Worm (Caenorhabditis elegans) whole organism, L1 larva: Measurements from ENCODE around the gene R07G3.7.

Source experiments
- C16A3.4 ChIP-seq: fragments of 150-350 bp; optimal IDR thresholded peaks from 2 replicates; lab custom pipeline; 2014; ENCODE audit warnings: missing biosample characterization, missing genetic modification characterization
- aha-1 ChIP-seq: fragments of 150-350 bp; optimal IDR thresholded peaks from 2 replicates; lab custom pipeline; 2014; ENCODE audit warnings: missing biosample characterization, missing genetic modification characterization
- blmp-1 ChIP-seq: fragments of 150-350 bp; optimal IDR thresholded peaks from 2 replicates; lab custom pipeline; 2014; ENCODE audit warnings: missing biosample characterization, missing genetic modification characterization
- ceh-63 ChIP-seq: fragments of 200-800 bp; sonication (Bioruptor generic); optimal IDR thresholded peaks from 2 replicates; lab custom pipeline; 2018; ENCODE audit warnings: mild to moderate bottlenecking, missing genetic modification characterization, missing compliant biosample characterization
- ceh-88 ChIP-seq: fragments of 200-800 bp; sonication (Bioruptor generic); IDR thresholded peaks from 2 replicates; pipeline ENCODE4 v1.3.6; 2022; ENCODE audit warnings: missing genetic modification characterization, missing compliant biosample characterization
- dsc-1 ChIP-seq: sonication (generic microtip); optimal IDR thresholded peaks from 2 replicates; lab custom pipeline; 2016; ENCODE audit warnings: mild to moderate bottlenecking, missing genetic modification characterization, missing compliant biosample characterization
- egl-13 ChIP-seq: sonication (generic microtip); optimal IDR thresholded peaks from 2 replicates; lab custom pipeline; 2016; ENCODE audit warnings: missing genotype, missing genetic modification reagents, missing genetic modification characterization, missing compliant biosample characterization
- egl-27 ChIP-seq, 2 experiments: fragments of 150-350 bp in 1 of 2; sonication (generic microtip); optimal IDR thresholded peaks; 3 replicates each; lab custom pipeline; 2017 to 2018; ENCODE audit warnings: missing biosample characterization in 2 of 2, missing genetic modification characterization in 2 of 2, missing genetic modification reagents in 2 of 2
- elt-3 ChIP-seq, 6 experiments: fragments of 150-350 bp in 1 of 6; sonication (generic microtip); optimal IDR thresholded peaks; 2 replicates each; lab custom pipeline; 2017 to 2018; ENCODE audit warnings: missing biosample characterization in 6 of 6, missing genetic modification characterization in 6 of 6, inconsistent platforms in 1 of 6
- ets-5 ChIP-seq: fragments of 200-800 bp; sonication (Bioruptor generic); IDR thresholded peaks from 2 replicates; pipeline ENCODE4 v1.3.6; 2022; ENCODE audit warnings: missing genetic modification characterization, missing compliant biosample characterization
- fkh-10 ChIP-seq: sonication (generic microtip); optimal IDR thresholded peaks from 2 replicates; lab custom pipeline; 2017; ENCODE audit warnings: missing biosample characterization, missing genetic modification reagents, missing genetic modification characterization
- fkh-8 ChIP-seq: sonication (generic microtip); optimal IDR thresholded peaks from 2 replicates; lab custom pipeline; 2016; ENCODE audit warnings: mild to moderate bottlenecking, missing genetic modification characterization, missing compliant biosample characterization
- grh-1 ChIP-seq: fragments of 200-800 bp; sonication (Bioruptor generic); IDR thresholded peaks from 2 replicates; pipeline ENCODE4 v1.3.6; 2022; ENCODE audit warnings: missing genetic modification reagents, missing genetic modification characterization, missing compliant biosample characterization
- hlh-17 ChIP-seq: fragments of 200-800 bp; sonication (Bioruptor generic); optimal IDR thresholded peaks from 2 replicates; lab custom pipeline; 2018; ENCODE audit warnings: missing genetic modification characterization, mild to moderate bottlenecking, missing compliant biosample characterization, moderate library complexity, borderline replicate concordance
- hpl-2 ChIP-seq: fragments of 150-350 bp; optimal IDR thresholded peaks from 2 replicates; lab custom pipeline; 2014; ENCODE audit warnings: missing biosample characterization, missing genetic modification reagents, missing genetic modification characterization
- irx-1 ChIP-seq: sonication (generic microtip); optimal IDR thresholded peaks from 2 replicates; lab custom pipeline; 2016; ENCODE audit warnings: missing genetic modification characterization, missing compliant biosample characterization
- isw-1 ChIP-seq: fragments of 200-800 bp; sonication (Bioruptor generic); IDR thresholded peaks from 2 replicates; pipeline ENCODE4 v1.3.6; 2022; ENCODE audit warnings: missing genetic modification characterization, missing compliant biosample characterization
- lin-14 ChIP-seq: fragments of 200-800 bp; sonication (Bioruptor generic); optimal IDR thresholded peaks from 2 replicates; lab custom pipeline; 2018; ENCODE audit warnings: mild to moderate bottlenecking, missing genetic modification characterization, moderate library complexity, missing compliant biosample characterization
- lin-35 ChIP-seq, 2 experiments: fragments of 150-350 bp; optimal IDR thresholded peaks; 2 replicates each; lab custom pipeline; 2014; ENCODE audit warnings: missing biosample characterization in 2 of 2, missing genetic modification characterization in 2 of 2, missing genetic modification reagents in 2 of 2
- lir-3 ChIP-seq: sonication (generic microtip); optimal IDR thresholded peaks from 2 replicates; lab custom pipeline; 2016; ENCODE audit warnings: mild to moderate bottlenecking, missing genetic modification characterization, moderate library complexity, missing compliant biosample characterization; ENCODE audit not compliant: poor library complexity
- lsy-2 ChIP-seq, 2 experiments: fragments of 150-350 bp; optimal IDR thresholded peaks; 2 replicates each; lab custom pipeline; 2014; ENCODE audit warnings: missing biosample characterization in 2 of 2, missing genetic modification characterization in 2 of 2
- mdl-1 ChIP-seq, 2 experiments: fragments of 150-350 bp; optimal IDR thresholded peaks; 2 replicates each; lab custom pipeline; 2014 to 2017; ENCODE audit warnings: missing biosample characterization in 2 of 2, missing genetic modification characterization in 2 of 2, inconsistent platforms in 1 of 2
- mef-2 ChIP-seq: fragments of 150-350 bp; optimal IDR thresholded peaks from 2 replicates; lab custom pipeline; 2014; ENCODE audit warnings: missing biosample characterization, missing genetic modification characterization
- mep-1 ChIP-seq: fragments of 150-350 bp; optimal IDR thresholded peaks from 2 replicates; lab custom pipeline; 2014; ENCODE audit warnings: missing biosample characterization, missing genetic modification characterization
- nhr-12 ChIP-seq: sonication (generic microtip); optimal IDR thresholded peaks from 2 replicates; lab custom pipeline; 2017; ENCODE audit warnings: missing biosample characterization, missing genetic modification characterization
- nhr-19 ChIP-seq: fragments of 200-800 bp; sonication (Bioruptor generic); conservative IDR thresholded peaks from 2 replicates; pipeline ENCODE4 v1.3.6; 2022; ENCODE audit warnings: missing genetic modification characterization, missing compliant biosample characterization
- nhr-20 ChIP-seq: sonication (generic microtip); optimal IDR thresholded peaks from 2 replicates; lab custom pipeline; 2016; ENCODE audit warnings: mild to moderate bottlenecking, missing genetic modification characterization, missing compliant biosample characterization
- nhr-237 ChIP-seq: fragments of 150-350 bp; optimal IDR thresholded peaks from 2 replicates; lab custom pipeline; 2014; ENCODE audit warnings: missing biosample characterization, missing genetic modification characterization
- nhr-47 ChIP-seq: sonication (generic microtip); optimal IDR thresholded peaks from 2 replicates; lab custom pipeline; 2016; ENCODE audit warnings: mild to moderate bottlenecking, missing genetic modification characterization, moderate library complexity, missing compliant biosample characterization
- nhr-76 ChIP-seq: sonication (generic microtip); optimal IDR thresholded peaks from 2 replicates; lab custom pipeline; 2017; ENCODE audit warnings: missing biosample characterization, missing genetic modification characterization
- nhr-77 ChIP-seq: fragments of 150-350 bp; optimal IDR thresholded peaks from 2 replicates; lab custom pipeline; 2014; ENCODE audit warnings: missing biosample characterization, missing genetic modification characterization
- nhr-84 ChIP-seq: sonication (generic microtip); optimal IDR thresholded peaks from 2 replicates; lab custom pipeline; 2017; ENCODE audit warnings: missing biosample characterization, missing genetic modification characterization
- nhr-85 ChIP-seq: sonication (generic microtip); peaks from one replicate; lab custom pipeline; 2016; ENCODE audit warnings: missing genetic modification characterization, inconsistent platforms, missing compliant biosample characterization
- pag-3 ChIP-seq: sonication (generic microtip); optimal IDR thresholded peaks from 2 replicates; lab custom pipeline; 2017; ENCODE audit warnings: missing genetic modification characterization, mild to moderate bottlenecking, missing compliant biosample characterization, antibody characterized with exemption, borderline replicate concordance; ENCODE audit not compliant: insufficient read depth
- pax-3 ChIP-seq: fragments of 200-800 bp; sonication (Bioruptor generic); optimal IDR thresholded peaks from 2 replicates; lab custom pipeline; 2018; ENCODE audit warnings: mild to moderate bottlenecking, missing genetic modification characterization, moderate library complexity, missing compliant biosample characterization
- pqm-1 ChIP-seq: sonication (generic microtip); optimal IDR thresholded peaks from 3 replicates; lab custom pipeline; 2017; ENCODE audit warnings: missing biosample characterization, missing genetic modification characterization
- snu-23 ChIP-seq: sonication (generic microtip); optimal IDR thresholded peaks from 2 replicates; lab custom pipeline; 2016; ENCODE audit warnings: missing genetic modification characterization, missing compliant biosample characterization
- sox-4 ChIP-seq: sonication (generic microtip); optimal IDR thresholded peaks from 2 replicates; lab custom pipeline; 2016; ENCODE audit warnings: missing genetic modification characterization, missing compliant biosample characterization
- tbx-2 ChIP-seq: sonication (generic microtip); optimal IDR thresholded peaks from 2 replicates; lab custom pipeline; 2016; ENCODE audit warnings: missing genetic modification characterization, missing compliant biosample characterization
- tlp-1 ChIP-seq: fragments of 150-350 bp; optimal IDR thresholded peaks from 2 replicates; lab custom pipeline; 2014; ENCODE audit warnings: missing biosample characterization, missing genetic modification characterization
- unc-62 ChIP-seq: fragments of 150-350 bp; optimal IDR thresholded peaks from 2 replicates; lab custom pipeline; 2014; ENCODE audit warnings: missing biosample characterization, missing genetic modification reagents, missing genetic modification characterization
- unc-98 ChIP-seq: fragments of 200-800 bp; sonication (Bioruptor generic); IDR thresholded peaks from 2 replicates; pipeline ENCODE4 v1.3.6; 2022; ENCODE audit warnings: missing genetic modification characterization, missing compliant biosample characterization
- vab-15 ChIP-seq: sonication (generic microtip); optimal IDR thresholded peaks from 2 replicates; lab custom pipeline; 2017; ENCODE audit warnings: missing genotype, mild to moderate bottlenecking, missing genetic modification characterization, missing compliant biosample characterization
- zag-1 ChIP-seq: fragments of 150-350 bp; optimal IDR thresholded peaks from 2 replicates; lab custom pipeline; 2014; ENCODE audit warnings: missing biosample characterization, missing genetic modification characterization
- zip-4 ChIP-seq: fragments of 200-800 bp; sonication (Bioruptor generic); optimal IDR thresholded peaks from 2 replicates; lab custom pipeline; 2018; ENCODE audit warnings: mild to moderate bottlenecking, missing genetic modification characterization, moderate library complexity, missing compliant biosample characterization

R07G3.7 gene

ce11 chrII:7636941-7637340 lies 23.4 kb upstream of the R07G3.7 start:
- no peak for TF ChIP-seq nhr-85 (tag; lab: Kevin White, UChicago)
- no peak for TF ChIP-seq blmp-1 (tag; lab: Kevin White, UChicago)
- TF ChIP-seq zip-4, result no peak
- no peak for TF ChIP-seq egl-27 (tag; optimal IDR thresholded peaks at IDR 0.05; lab: Kevin White, UChicago)
- no peak for TF ChIP-seq sox-4
- peak; percentile 61 for TF ChIP-seq dsc-1 (tag; lab: Kevin White, UChicago)
- no peak for TF ChIP-seq hlh-17 (GFP tag; lab: Kevin White, UChicago)
- no peak for TF ChIP-seq unc-62

- TF ChIP-seq nhr-47 (tag; lab: Kevin White, UChicago) (no peak), unc-62 (no peak), nhr-20 (tag; lab: Kevin White, UChicago) (no peak), ets-5 (GFP tag; lab: Robert Waterston, UW) (no peak), ceh-88 (GFP tag; lab: Robert Waterston, UW) (no peak), lin-35 (GFP tag; optimal IDR thresholded peaks at IDR 0.05; lab: Kevin White, UChicago) (peak in 1 of 2 experiments; percentile 4), lin-14 (peak; percentile 4), pag-3 (tag; lab: Kevin White, UChicago) (no peak)
- TF ChIP-seq, all 84 proteins: peak for 2
Measured at ce11 chrII:7635296-7635695, 21.8 kb upstream of the R07G3.7 start.

- TF ChIP-seq ceh-63, result no peak
- peak in 1 of 2 experiments; percentile 87 for TF ChIP-seq lsy-2 (tag; optimal IDR thresholded peaks at IDR 0.05; lab: Kevin White, UChicago)
- no peak for TF ChIP-seq nhr-12
- TF ChIP-seq nhr-19 (GFP tag; lab: Robert Waterston, UW), result no peak
- no peak for TF ChIP-seq nhr-76 (tag; lab: Kevin White, UChicago)
- no peak for TF ChIP-seq nhr-20 (tag; lab: Kevin White, UChicago)
- peak; percentile 61 for TF ChIP-seq blmp-1 (tag; lab: Kevin White, UChicago)
- TF ChIP-seq nhr-77 (tag; lab: Kevin White, UChicago), result no peak
- peak in 2 of 6 experiments; percentile 26 to 33 for TF ChIP-seq elt-3 (tag; optimal IDR thresholded peaks at IDR 0.05; lab: Kevin White, UChicago)
- peak; percentile 60 for TF ChIP-seq lin-14
- TF ChIP-seq C16A3.4, result no peak
- no peak for TF ChIP-seq hpl-2 (GFP tag; lab: Kevin White, UChicago)
- TF ChIP-seq lin-35 (GFP tag; optimal IDR thresholded peaks at IDR 0.05; lab: Kevin White, UChicago), result peak in 1 of 2 experiments; percentile 19
- TF ChIP-seq fkh-10, result peak; percentile 85
- no peak for TF ChIP-seq pax-3 (tag; lab: Kevin White, UChicago)
- no peak for TF ChIP-seq tlp-1 (tag; lab: Kevin White, UChicago)
- no peak for TF ChIP-seq pqm-1 (tag; lab: Kevin White, UChicago)
Measured at ce11 chrII:7631677-7632210, 18.2 kb upstream of the R07G3.7 start.

ce11 chrII:7631171-7631570 lies 17.6 kb upstream of the R07G3.7 start:
- TF ChIP-seq isw-1 (GFP tag; lab: Robert Waterston, UW) (no peak), ets-5 (GFP tag; lab: Robert Waterston, UW) (no peak), vab-15 (tag; lab: Kevin White, UChicago) (no peak), elt-3 (tag; optimal IDR thresholded peaks at IDR 0.05; lab: Kevin White, UChicago) (peak in 5 of 6 experiments; percentile 31 to 85 (median 79)), hlh-17 (GFP tag; lab: Kevin White, UChicago) (no peak), mep-1 (tag; lab: Kevin White, UChicago) (peak; percentile 7), zag-1 (tag; lab: Kevin White, UChicago) (no peak), unc-98 (no peak), nhr-237 (tag; lab: Kevin White, UChicago) (no peak), mef-2 (tag; lab: Kevin White, UChicago) (no peak), irx-1 (tag; lab: Kevin White, UChicago) (no peak), tbx-2 (peak; percentile 37), nhr-19 (GFP tag; lab: Robert Waterston, UW) (peak; percentile 25; the same call in 1 of the 2 replicates), snu-23 (peak; percentile 23), aha-1 (tag; lab: Kevin White, UChicago) (no peak), lin-14 (peak; percentile 9), fkh-8 (tag; lab: Kevin White, UChicago) (no peak), grh-1 (GFP tag; lab: Robert Waterston, UW) (peak; percentile 62), egl-13 (no peak), nhr-84 (tag; lab: Kevin White, UChicago) (no peak), mdl-1 (tag; optimal IDR thresholded peaks at IDR 0.05; lab: Kevin White, UChicago) (peak in 1 of 2 experiments; percentile 21), blmp-1 (tag; lab: Kevin White, UChicago) (peak; percentile 88), egl-27 (tag; optimal IDR thresholded peaks at IDR 0.05; lab: Kevin White, UChicago) (peak in 1 of 2 experiments; percentile 36), nhr-20 (tag; lab: Kevin White, UChicago) (peak; percentile 30), pag-3 (tag; lab: Kevin White, UChicago) (no peak), nhr-85 (tag; lab: Kevin White, UChicago) (peak; percentile 90), lir-3 (no peak)
